Fruit fly (Drosophila melanogaster): ENCODE measurements around the gene CG15022.
A peak's percentile ranks its signal among the peaks of the same experiment; 100 is the strongest.

The CG15022 gene

DNA sequence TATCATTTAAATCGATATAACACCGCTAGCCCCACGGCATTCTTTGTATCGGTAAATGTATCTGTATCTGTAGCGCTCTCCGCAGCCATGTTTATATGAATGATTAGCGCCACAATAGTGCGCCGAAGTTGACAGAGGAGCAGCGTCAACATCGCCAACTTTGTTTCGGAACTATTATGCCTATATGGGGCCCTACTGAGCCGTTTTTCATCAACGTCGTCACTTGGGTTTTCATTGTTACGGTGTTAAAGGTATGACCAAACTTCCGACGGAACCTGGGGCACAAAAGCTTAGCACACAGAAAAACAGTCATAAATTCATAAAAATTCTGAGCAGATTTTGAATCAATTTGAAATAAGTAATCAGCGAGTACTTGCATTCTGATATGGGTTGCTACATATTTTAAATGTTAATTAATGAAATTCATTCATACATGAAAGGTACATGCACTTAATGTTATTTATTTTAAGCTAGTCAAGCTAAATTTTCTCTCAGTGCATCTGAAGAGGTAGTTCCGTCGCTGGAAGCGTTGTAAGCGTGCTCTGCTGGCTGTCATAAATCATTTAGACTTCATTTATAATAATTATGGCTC is 1.4 kb upstream of the CG15022 start, which contains the start of gene CG15023 (continued):
- TF ChIP-seq sob (GFP tag; IDR thresholded peaks at IDR 0.05) (0 out of 2 replicates have a peak, but pooled peaks have one; percentile 19), CG2889 (GFP tag; IDR thresholded peaks at IDR 0.05) (0 out of 3 replicates have a peak, but pooled peaks have one; percentile 31), sna (GFP tag; IDR thresholded peaks at IDR 0.05; ENCODE audit: partially characterized antibody) (no peak), dysf (GFP tag; IDR thresholded peaks at IDR 0.05) (peak; percentile 69; the same call in 2 of the 3 replicates), CoRest (tag; optimal IDR thresholded peaks at IDR 0.05) (peak; percentile 35), vvl (GFP tag; IDR thresholded peaks at IDR 0.05) (no peak), jigr1 (GFP tag; IDR thresholded peaks at IDR 0.05) (no peak), CG11247 (GFP tag; IDR thresholded peaks at IDR 0.05) (0 out of 2 replicates have a peak, but pooled peaks have one; percentile 19), CG12744 (GFP tag; optimal IDR thresholded peaks at IDR 0.05) (no peak), MBD-R2 (GFP tag; IDR thresholded peaks at IDR 0.05) (peak; percentile 31; the same call in 1 of the 2 replicates), E2f1 (GFP tag; IDR thresholded peaks at IDR 0.05) (0 out of 2 replicates have a peak, but pooled peaks have one; percentile 17), Dfd (GFP tag; optimal IDR thresholded peaks at IDR 0.05) (no peak), bsh (GFP tag; optimal IDR thresholded peaks at IDR 0.05) (peak in 1 of 2 experiments; percentile 7), prd (optimal IDR thresholded peaks at IDR 0.05) (no peak), prd (GFP tag; IDR thresholded peaks at IDR 0.05) (0 out of 3 replicates have a peak, but pooled peaks have one; percentile 21), odd (GFP tag; optimal IDR thresholded peaks at IDR 0.05) (peak; percentile 11), gsb-n (tag; optimal IDR thresholded peaks at IDR 0.05) (no peak), Lhr (GFP tag; optimal IDR thresholded peaks at IDR 0.05) (no peak), Oli (tag; optimal IDR thresholded peaks at IDR 0.05) (peak; percentile 43), fd96Cb (tag; optimal IDR thresholded peaks at IDR 0.05) (no peak), esg (GFP tag; conservative IDR thresholded peaks at IDR 0.05) (peak; percentile 30), Hsf (GFP tag; optimal IDR thresholded peaks at IDR 0.05) (peak; percentile 21), CG7963 (GFP tag; IDR thresholded peaks at IDR 0.05; ENCODE audit: partially characterized antibody) (no peak), CG9817 (tag; optimal IDR thresholded peaks at IDR 0.05) (peak; percentile 20), dpn (GFP tag; optimal IDR thresholded peaks at IDR 0.05) (peak in 1 of 2 experiments; percentile 6), Sox102F (GFP tag; optimal IDR thresholded peaks at IDR 0.05) (peak; percentile 19), CG12659 (GFP tag; optimal IDR thresholded peaks at IDR 0.05) (no peak), CG7928 (GFP tag; optimal IDR thresholded peaks at IDR 0.05) (no peak), Sry-β (GFP tag; optimal IDR thresholded peaks at IDR 0.05) (no peak), gce (GFP tag; IDR thresholded peaks at IDR 0.05) (no peak), scrt (GFP tag; optimal IDR thresholded peaks at IDR 0.05) (no peak), Rfx (GFP tag; IDR thresholded peaks at IDR 0.05) (peak; percentile 43), CG13424 (tag; optimal IDR thresholded peaks at IDR 0.05) (peak; percentile 45), tap (tag; optimal IDR thresholded peaks at IDR 0.05) (no peak), Hmr (GFP tag; optimal IDR thresholded peaks at IDR 0.05) (peak; percentile 41), Trl (optimal IDR thresholded peaks at IDR 0.05) (no peak), Trl (GFP tag; optimal IDR thresholded peaks at IDR 0.05) (no peak), Aef1 (GFP tag; IDR thresholded peaks at IDR 0.05) (peak; percentile 38; the same call in 2 of the 3 replicates), CG31441 (GFP tag; IDR thresholded peaks at IDR 0.05) (0 out of 2 replicates have a peak, but pooled peaks have one; percentile 26), nmo (GFP tag; optimal IDR thresholded peaks at IDR 0.05) (peak; percentile 11), CG9437 (GFP tag; optimal IDR thresholded peaks at IDR 0.05) (peak; percentile 14), CG7987 (GFP tag; optimal IDR thresholded peaks at IDR 0.05) (no peak), hkb (optimal IDR thresholded peaks at IDR 0.05) (no peak), hkb (GFP tag; IDR thresholded peaks at IDR 0.05) (0 out of 2 replicates have a peak, but pooled peaks have one; percentile 9), CG10267 (tag; optimal IDR thresholded peaks at IDR 0.05) (peak; percentile 5), tgo (GFP tag; IDR thresholded peaks at IDR 0.05) (peak; percentile 55; the same call in 2 of the 3 replicates), Fer3 (tag; optimal IDR thresholded peaks at IDR 0.05) (peak; percentile 4), pros (GFP tag; optimal IDR thresholded peaks at IDR 0.05) (no peak), PHDP (tag; optimal IDR thresholded peaks at IDR 0.05) (peak; percentile 30)
